Fruit fly (Drosophila melanogaster) whole organism, adult: Measurements from ENCODE around the gene CG6094.

ENCODE experiments used
- cnc ChIP-seq, 2 experiments: fragments of >200 bp; optimal IDR thresholded peaks; 2 replicates each; lab custom pipeline; 2017
- kay ChIP-seq: fragments of 200-800 bp; sonication (Bioruptor generic); peaks from one replicate; lab custom pipeline; 2016; ENCODE audit warnings: missing biosample characterization, missing genetic modification characterization, borderline replicate concordance
- pad ChIP-seq: fragments of 200-800 bp; sonication (Bioruptor generic); optimal IDR thresholded peaks from 3 replicates; lab custom pipeline; 2017; ENCODE audit warnings: missing biosample characterization, missing genetic modification characterization, mild to moderate bottlenecking, moderate library complexity, missing genetic modification reagents
- toe ChIP-seq: fragments of 200-800 bp; sonication (Bioruptor generic); optimal IDR thresholded peaks from 2 replicates; lab custom pipeline; 2016; ENCODE audit warnings: missing biosample characterization, missing genetic modification characterization

dm6 chr2L:10506557-10507252, at the start of gene CG6094, which contains the start of gene Myo31DF:
- TF ChIP-seq pad (GFP tag; lab: Kevin White, UChicago) = peak; percentile 28
- no peak for TF ChIP-seq toe
- TF ChIP-seq cnc (optimal IDR thresholded peaks at IDR 0.05; lab: Kevin White, UChicago) = no peak
- TF ChIP-seq kay (GFP tag; lab: Kevin White, UChicago) = no peak
